Worm (Caenorhabditis elegans) whole organism, early embryonic: Measurements from ENCODE around the gene folt-2.

Source experiments
- B0310.2 ChIP-seq: sonication (generic microtip); optimal IDR thresholded peaks from 2 replicates; lab custom pipeline; 2016; ENCODE audit warnings: mild to moderate bottlenecking, missing genetic modification characterization, missing compliant biosample characterization
- F13C5.2 ChIP-seq: sonication (generic microtip); optimal IDR thresholded peaks from 2 replicates; lab custom pipeline; 2017; ENCODE audit warnings: mild to moderate bottlenecking, missing genetic modification characterization, inconsistent platforms, missing compliant biosample characterization
- aly-1 ChIP-seq: sonication (generic microtip); optimal IDR thresholded peaks from 2 replicates; lab custom pipeline; 2016; ENCODE audit warnings: missing genetic modification characterization, missing compliant biosample characterization
- ama-1 ChIP-seq: fragments of 150-350 bp; optimal IDR thresholded peaks from 2 replicates; lab custom pipeline; 2014
- ceh-13 ChIP-seq: fragments of 200-800 bp; sonication (Bioruptor generic); optimal IDR thresholded peaks from 2 replicates; lab custom pipeline; 2018; ENCODE audit warnings: mild to moderate bottlenecking, missing genetic modification characterization, missing compliant biosample characterization
- ceh-36 ChIP-seq: sonication (generic microtip); optimal IDR thresholded peaks from 2 replicates; lab custom pipeline; 2016; ENCODE audit warnings: missing genetic modification characterization, inconsistent platforms, missing compliant biosample characterization
- ets-7 ChIP-seq: sonication (generic microtip); optimal IDR thresholded peaks from 2 replicates; lab custom pipeline; 2016; ENCODE audit warnings: missing genotype, missing genetic modification characterization, missing compliant biosample characterization
- flt-1 ChIP-seq: fragments of 200-800 bp; sonication (Bioruptor generic); IDR thresholded peaks from 2 replicates; pipeline ENCODE4 v1.3.6; 2022; ENCODE audit warnings: missing genetic modification characterization, missing compliant biosample characterization
- hmbx-1 ChIP-seq: sonication (generic microtip); optimal IDR thresholded peaks from 2 replicates; lab custom pipeline; 2016; ENCODE audit warnings: mild to moderate bottlenecking, missing genetic modification characterization, missing compliant biosample characterization
- hmg-4 ChIP-seq: fragments of 200-800 bp; sonication (Bioruptor generic); optimal IDR thresholded peaks from 2 replicates; lab custom pipeline; 2018; ENCODE audit warnings: mild to moderate bottlenecking, missing genetic modification characterization, missing compliant biosample characterization
- hnd-1 ChIP-seq: sonication (generic microtip); optimal IDR thresholded peaks from 2 replicates; lab custom pipeline; 2016; ENCODE audit warnings: missing genetic modification characterization, missing compliant biosample characterization
- pes-1 ChIP-seq: fragments of 200-800 bp; sonication (Bioruptor generic); IDR thresholded peaks from 2 replicates; pipeline ENCODE4 v1.3.6; 2022; ENCODE audit warnings: missing genetic modification reagents, missing genetic modification characterization, missing compliant biosample characterization
- scrt-1 ChIP-seq: fragments of 200-800 bp; sonication (Bioruptor generic); IDR thresholded peaks from 2 replicates; pipeline ENCODE4 v1.3.6; 2022; ENCODE audit warnings: missing genetic modification characterization, missing compliant biosample characterization
- tbx-11 ChIP-seq: fragments of 200-800 bp; sonication (Bioruptor generic); IDR thresholded peaks from 2 replicates; pipeline ENCODE4 v1.3.6; 2022; ENCODE audit warnings: missing genetic modification characterization, missing compliant biosample characterization

DNA sequence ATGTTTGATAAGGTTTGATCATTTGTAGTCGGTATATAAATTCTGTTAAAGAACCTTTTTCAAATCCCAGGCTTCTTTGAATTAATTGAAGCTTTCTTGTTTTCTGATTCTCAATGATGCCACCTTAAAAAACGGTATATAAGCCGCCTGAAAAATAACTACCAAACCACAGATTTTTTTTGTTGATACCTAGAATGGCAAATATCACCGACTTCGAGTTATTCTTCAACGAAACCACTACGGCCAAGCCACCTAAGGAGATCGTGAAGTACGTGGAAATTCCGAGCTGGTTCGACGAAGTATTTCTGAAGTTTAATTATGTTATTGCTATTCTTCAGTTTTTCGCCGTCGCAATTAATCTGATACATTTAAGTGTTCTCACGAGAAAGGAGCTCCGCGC lies 44.6 kb downstream of the folt-2 start, which contains the start of gene srw-2:
- TF ChIP-seq aly-1 (tag; lab: Kevin White, UChicago) (no peak), ama-1 (no peak), B0310.2 (tag; lab: Kevin White, UChicago) (no peak), hmbx-1 (tag; lab: Kevin White, UChicago) (no peak), ceh-13 (no peak), pes-1 (GFP tag; lab: Robert Waterston, UW) (no peak), flt-1 (GFP tag; lab: Robert Waterston, UW) (no peak), hnd-1 (tag; lab: Kevin White, UChicago) (no peak), F13C5.2 (tag; lab: Kevin White, UChicago) (no peak), hmg-4 (GFP tag; lab: Kevin White, UChicago) (no peak), ets-7 (tag; lab: Kevin White, UChicago) (no peak), tbx-11 (GFP tag; lab: Robert Waterston, UW) (no peak), ceh-36 (tag; lab: Kevin White, UChicago) (no peak), scrt-1 (GFP tag; lab: Robert Waterston, UW) (no peak)
